Fruit fly (Drosophila melanogaster) whole organism, pupa: ENCODE results near the gene CG42445.
A peak's percentile ranks its signal among the peaks of the same experiment; 100 is the strongest.

Source experiments
- CG10348 ChIP-seq: fragments of 200-800 bp; sonication (Bioruptor generic); IDR thresholded peaks from 2 replicates; pipeline ENCODE4 v1.3.6; 2022; ENCODE audit warnings: missing biosample characterization, missing genetic modification characterization
- CG12605 ChIP-seq: fragments of 200-800 bp; sonication (Bioruptor generic); IDR thresholded peaks from 2 replicates; pipeline ENCODE4 v1.3.6; 2022; ENCODE audit warnings: missing biosample characterization, missing genetic modification characterization
- CG13204 ChIP-seq: fragments of 200-800 bp; sonication (Bioruptor generic); optimal IDR thresholded peaks from 2 replicates; lab custom pipeline; 2018; ENCODE audit warnings: missing biosample characterization, mild to moderate bottlenecking, missing genetic modification characterization, moderate library complexity
- CG14655 ChIP-seq: fragments of 200-800 bp; sonication (Bioruptor generic); optimal IDR thresholded peaks from 3 replicates; lab custom pipeline; 2017; ENCODE audit warnings: mild to moderate bottlenecking, missing biosample characterization, missing genetic modification reagents, missing genetic modification characterization
- CG15710 ChIP-seq: fragments of 200-800 bp; sonication (Bioruptor generic); optimal IDR thresholded peaks from 2 replicates; lab custom pipeline; 2018; ENCODE audit warnings: missing biosample characterization, mild to moderate bottlenecking, missing genetic modification characterization, moderate library complexity
- CG17806 ChIP-seq: fragments of 200-800 bp; sonication (Bioruptor generic); optimal IDR thresholded peaks from 2 replicates; lab custom pipeline; 2018; ENCODE audit warnings: missing biosample characterization, mild to moderate bottlenecking, missing genetic modification characterization, moderate library complexity
- CG32121 ChIP-seq: fragments of 200-800 bp; sonication (Bioruptor generic); IDR thresholded peaks from 2 replicates; pipeline ENCODE4 v1.3.6; 2022; ENCODE audit warnings: missing biosample characterization, missing genetic modification characterization
- CG34367 ChIP-seq: fragments of 200-800 bp; sonication (Bioruptor generic); optimal IDR thresholded peaks from 2 replicates; lab custom pipeline; 2018; ENCODE audit warnings: missing biosample characterization, mild to moderate bottlenecking, missing genetic modification characterization
- CG4496 ChIP-seq: fragments of 200-800 bp; sonication (Bioruptor generic); IDR thresholded peaks from 3 replicates; pipeline ENCODE4 v1.3.6; 2022; ENCODE audit warnings: missing biosample characterization, missing genetic modification characterization
- CG8159 ChIP-seq: fragments of 200-800 bp; sonication (Bioruptor generic); optimal IDR thresholded peaks from 3 replicates; lab custom pipeline; 2018; ENCODE audit warnings: missing biosample characterization, mild to moderate bottlenecking, missing genetic modification characterization, moderate library complexity
- CG8301 ChIP-seq: fragments of 200-800 bp; sonication (Bioruptor generic); optimal IDR thresholded peaks from 2 replicates; lab custom pipeline; 2018; ENCODE audit warnings: missing biosample characterization, mild to moderate bottlenecking, missing genetic modification characterization
- CG9948 ChIP-seq: fragments of 200-800 bp; sonication (Bioruptor generic); optimal IDR thresholded peaks from 2 replicates; lab custom pipeline; 2018; ENCODE audit warnings: missing biosample characterization, mild to moderate bottlenecking, missing genetic modification characterization, moderate library complexity
- D1 ChIP-seq: fragments of 200-800 bp; sonication (Bioruptor generic); optimal IDR thresholded peaks from 2 replicates; lab custom pipeline; 2018; ENCODE audit warnings: missing biosample characterization, mild to moderate bottlenecking, missing genetic modification characterization, moderate library complexity
- EcR ChIP-seq: fragments of 200-800 bp; sonication (Bioruptor generic); optimal IDR thresholded peaks from 3 replicates; lab custom pipeline; 2019; ENCODE audit warnings: missing biosample characterization, missing genetic modification characterization, mild to moderate bottlenecking, moderate library complexity, missing genetic modification reagents
- Ets98B ChIP-seq: fragments of 200-800 bp; sonication (Bioruptor generic); IDR thresholded peaks from 2 replicates; pipeline ENCODE4 v1.3.6; 2022; ENCODE audit warnings: missing biosample characterization, missing genetic modification characterization
- Pif1A ChIP-seq: fragments of 200-800 bp; sonication (Bioruptor generic); optimal IDR thresholded peaks from 3 replicates; lab custom pipeline; 2016; ENCODE audit warnings: missing biosample characterization, missing genetic modification characterization
- Pif1B ChIP-seq: fragments of 200-800 bp; sonication (Bioruptor generic); optimal IDR thresholded peaks from 3 replicates; lab custom pipeline; 2016; ENCODE audit warnings: missing biosample characterization, missing genetic modification characterization
- Snoo ChIP-seq: fragments of 200-800 bp; sonication (Bioruptor generic); optimal IDR thresholded peaks from 3 replicates; lab custom pipeline; 2017; ENCODE audit warnings: missing biosample characterization, mild to moderate bottlenecking, missing genetic modification characterization, inconsistent platforms
- fd96Ca ChIP-seq: fragments of 200-800 bp; sonication (Bioruptor generic); IDR thresholded peaks from 3 replicates; pipeline ENCODE4 v1.3.6; 2022; ENCODE audit warnings: missing biosample characterization, missing genetic modification characterization
- gl ChIP-seq: fragments of 200-800 bp; sonication (Bioruptor generic); optimal IDR thresholded peaks from 2 replicates; lab custom pipeline; 2018; ENCODE audit warnings: missing biosample characterization, mild to moderate bottlenecking, missing genetic modification characterization
- rn ChIP-seq: fragments of 200-800 bp; sonication (Bioruptor generic); IDR thresholded peaks from 2 replicates; pipeline ENCODE4 v1.3.6; 2022; ENCODE audit warnings: missing biosample characterization, missing genetic modification characterization

The CG42445 gene

DNA sequence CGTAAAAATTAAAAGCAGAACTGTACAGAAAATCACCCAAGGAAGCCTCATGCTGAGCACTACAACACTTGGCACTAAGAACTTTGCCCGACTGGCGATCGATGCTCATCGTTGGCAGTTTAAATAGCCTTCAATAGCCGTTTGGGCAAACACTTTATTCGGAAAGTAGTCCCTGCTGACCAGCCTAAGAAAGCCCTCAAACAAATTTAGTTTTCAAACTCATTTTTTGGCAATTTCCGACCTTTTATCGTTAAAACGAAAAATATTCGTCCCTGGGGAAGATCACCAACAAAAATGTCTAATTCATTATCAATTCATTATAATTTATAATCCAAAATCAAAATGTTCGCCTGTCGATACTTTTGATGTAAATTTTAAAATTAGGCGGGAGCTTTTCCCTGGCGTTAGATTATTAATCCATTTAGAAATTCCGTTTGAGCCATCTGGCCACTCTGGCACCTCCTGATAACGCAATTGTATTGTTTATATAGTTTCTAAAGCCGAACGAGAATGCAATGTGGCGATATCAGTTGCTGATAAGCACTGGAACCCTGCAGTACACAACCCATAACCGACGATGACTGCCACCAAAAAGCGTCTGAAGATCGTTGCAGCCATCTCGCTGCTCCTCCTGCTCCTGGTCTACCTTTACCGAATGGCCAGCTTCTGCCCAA lies 21.9 kb upstream of the CG42445 start, which contains the start of the genes mthl7 and Uxs:
TSS of gene mthl7 (minus strand) at position 51 of the 674 bp plus-strand sequence.
TSS of gene Uxs (plus strand) at position 460 of the 674 bp plus-strand sequence.
- TF ChIP-seq CG34367 (no peak), EcR (GFP tag; lab: Kevin White, UChicago) (no peak), CG15710 (tag; lab: Kevin White, UChicago) (no peak), fd96Ca (GFP tag; lab: Robert Waterston, UW) (no peak), Pif1A (GFP tag; lab: Kevin White, UChicago) (no peak), Snoo (tag; lab: Kevin White, UChicago) (no peak), Pif1B (GFP tag; lab: Kevin White, UChicago) (no peak)

DNA sequence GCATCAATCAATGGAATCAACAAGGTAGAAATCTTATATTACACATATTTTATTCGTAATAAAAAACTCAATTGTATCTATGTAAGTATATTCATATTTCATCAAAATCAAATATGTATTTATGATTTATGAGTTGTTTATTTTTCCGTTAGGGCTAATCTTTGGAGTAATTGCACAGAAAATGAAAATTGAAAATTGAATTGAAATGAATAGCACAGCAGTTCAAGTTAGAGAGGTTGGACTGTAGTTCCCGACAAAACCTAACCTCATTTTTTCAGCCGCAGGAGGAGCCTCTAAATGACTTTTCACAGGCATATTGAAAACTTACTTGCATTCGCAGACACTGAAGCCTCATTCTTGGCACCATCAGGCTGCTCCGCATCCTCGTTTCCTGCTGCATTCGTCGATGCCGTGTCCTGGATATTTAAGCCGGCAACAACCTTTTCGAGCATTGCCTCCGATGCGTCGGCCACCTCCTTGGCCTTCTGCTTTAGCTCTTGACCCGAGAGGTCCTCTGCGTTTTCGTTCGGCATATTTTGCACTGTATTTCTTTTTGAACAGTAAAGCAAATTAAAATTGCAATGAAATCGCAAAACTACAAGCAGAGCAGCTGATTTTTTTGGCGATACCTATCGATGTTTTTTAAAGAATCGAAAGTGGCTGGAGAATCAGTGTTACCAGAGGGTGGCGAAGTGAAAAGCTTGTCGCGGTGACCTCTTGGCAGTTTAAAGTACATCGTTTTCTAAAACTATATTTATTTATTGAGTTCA lies 19.3 kb upstream of the CG42445 start, which contains the start of gene Nmt:
TSS of gene Nmt (minus strand) at position 635 of the 770 bp plus-strand sequence.
- TF ChIP-seq D1 (tag; lab: Kevin White, UChicago): no peak
- TF ChIP-seq CG9948 (tag; lab: Kevin White, UChicago): peak; percentile 28
- TF ChIP-seq Ets98B (GFP tag; lab: Robert Waterston, UW): peak; percentile 42
- TF ChIP-seq CG15710 (tag; lab: Kevin White, UChicago): peak; percentile 19
- no peak for TF ChIP-seq CG34367
- TF ChIP-seq CG32121 (GFP tag; lab: Robert Waterston, UW): no peak
- TF ChIP-seq gl (tag; lab: Kevin White, UChicago): peak; percentile 3
- no peak for TF ChIP-seq CG14655
- TF ChIP-seq rn (GFP tag; lab: Robert Waterston, UW): no peak
- peak; percentile 24 for TF ChIP-seq Snoo (tag; lab: Kevin White, UChicago)
- peak; percentile 43 for TF ChIP-seq CG17806 (tag; lab: Kevin White, UChicago)
- TF ChIP-seq CG4496 (GFP tag; lab: Robert Waterston, UW): no peak
- peak; percentile 49 for TF ChIP-seq CG8301 (tag; lab: Kevin White, UChicago)
- peak; percentile 36 for TF ChIP-seq CG8159
- TF ChIP-seq CG10348 (GFP tag; lab: Robert Waterston, UW): no peak
- no peak for TF ChIP-seq Pif1B (GFP tag; lab: Kevin White, UChicago)
- TF ChIP-seq Pif1A (GFP tag; lab: Kevin White, UChicago): no peak
- TF ChIP-seq EcR (GFP tag; lab: Kevin White, UChicago): no peak

DNA sequence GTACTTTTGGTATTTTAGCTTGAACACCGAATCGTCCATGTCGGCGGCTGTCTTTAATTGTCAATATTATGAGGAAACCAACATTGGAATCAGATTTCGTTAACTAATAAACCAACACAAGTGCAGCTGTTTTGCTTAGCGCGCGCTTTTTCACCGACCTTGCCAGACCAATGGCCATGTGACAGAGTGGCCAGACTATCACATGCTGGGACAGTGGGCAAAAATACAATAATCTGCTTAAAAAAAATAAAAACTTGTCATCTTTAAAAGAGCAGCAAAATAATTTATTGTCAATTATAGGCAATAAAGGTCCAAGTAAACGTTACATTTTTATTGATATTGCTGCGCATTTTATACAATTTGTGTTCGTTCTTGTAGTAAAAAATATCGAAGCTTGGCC lies 17.1 kb upstream of the CG42445 start, which contains the start of gene RecQ4:
TSS of gene RecQ4 (minus strand) at position 161 of the 400 bp plus-strand sequence.
- TF ChIP-seq D1 (tag; lab: Kevin White, UChicago): no peak
- TF ChIP-seq fd96Ca (GFP tag; lab: Robert Waterston, UW): no peak
- TF ChIP-seq, all 21 proteins: peak for 0

DNA sequence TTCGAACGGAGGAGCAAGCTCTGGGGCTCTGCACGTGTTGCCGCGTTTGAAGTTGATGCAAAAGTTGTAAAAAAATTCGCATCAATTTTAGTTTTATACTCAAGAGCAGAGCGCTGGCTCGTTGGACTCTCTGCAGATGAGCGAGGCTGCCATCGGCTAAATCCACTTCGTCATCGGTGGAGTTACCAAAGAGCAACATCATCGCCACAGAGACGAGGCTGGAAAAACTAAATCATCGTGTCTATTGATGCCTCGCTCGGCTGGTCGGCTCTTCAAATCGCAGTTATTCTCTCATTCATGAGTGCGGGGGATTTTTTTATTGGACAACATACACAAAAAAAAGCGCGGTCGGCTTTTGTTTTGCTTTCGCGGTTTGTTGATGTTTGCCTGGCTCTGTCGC lies 6.7 kb upstream of the CG42445 start, which contains the start of gene CG13675:
TSS of gene CG13675 (minus strand) at position 83 of the 400 bp plus-strand sequence.
- peak; percentile 44; the same call in 1 of the 3 replicates for TF ChIP-seq CG4496 (GFP tag; lab: Robert Waterston, UW)
- TF ChIP-seq CG10348 (GFP tag; lab: Robert Waterston, UW): no peak
- no peak for TF ChIP-seq rn (GFP tag; lab: Robert Waterston, UW)
- no peak for TF ChIP-seq D1 (tag; lab: Kevin White, UChicago)
- TF ChIP-seq CG8159: no peak
- no peak for TF ChIP-seq Pif1B (GFP tag; lab: Kevin White, UChicago)

DNA sequence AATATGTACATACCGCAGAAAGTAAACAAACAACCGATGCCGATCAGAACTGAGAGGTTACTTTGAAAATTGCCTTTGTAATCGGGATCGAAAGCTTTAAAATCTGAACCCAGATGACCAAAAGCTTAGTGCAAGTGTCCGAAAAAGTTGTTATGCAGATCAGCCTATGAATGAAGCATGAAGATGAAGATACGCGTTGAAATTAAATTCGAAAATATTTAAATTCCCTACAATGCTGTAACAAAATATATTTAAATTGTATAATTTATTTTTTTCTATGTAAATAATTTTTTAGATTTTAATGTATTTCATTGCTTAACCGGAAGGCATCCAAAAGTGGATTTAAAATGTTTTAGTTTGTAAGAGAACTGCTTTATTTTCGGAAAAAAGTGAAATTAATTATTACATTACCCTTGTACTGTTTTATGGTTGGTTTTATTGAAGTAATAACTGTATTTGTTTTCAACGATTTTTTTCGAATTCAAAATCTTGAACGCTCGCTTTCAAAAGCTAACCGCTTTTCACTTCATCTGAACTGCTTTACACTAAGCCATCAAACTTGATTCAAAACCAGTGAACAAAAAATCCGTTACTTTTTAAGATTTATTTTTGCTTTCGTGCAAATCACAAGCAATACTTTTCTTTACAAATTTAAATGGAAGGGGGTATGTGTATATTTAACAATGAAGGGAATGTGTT lies 1.2 kb upstream of the CG42445 start, which contains the start of gene CG43886:
TSS of gene CG43886 (minus strand) at position 51 of the 699 bp plus-strand sequence.
- TF ChIP-seq EcR (GFP tag; lab: Kevin White, UChicago) (no peak), D1 (tag; lab: Kevin White, UChicago) (peak; percentile 14), Pif1A (GFP tag; lab: Kevin White, UChicago) (no peak), Ets98B (GFP tag; lab: Robert Waterston, UW) (no peak), CG8159 (no peak), CG8301 (tag; lab: Kevin White, UChicago) (no peak)

DNA sequence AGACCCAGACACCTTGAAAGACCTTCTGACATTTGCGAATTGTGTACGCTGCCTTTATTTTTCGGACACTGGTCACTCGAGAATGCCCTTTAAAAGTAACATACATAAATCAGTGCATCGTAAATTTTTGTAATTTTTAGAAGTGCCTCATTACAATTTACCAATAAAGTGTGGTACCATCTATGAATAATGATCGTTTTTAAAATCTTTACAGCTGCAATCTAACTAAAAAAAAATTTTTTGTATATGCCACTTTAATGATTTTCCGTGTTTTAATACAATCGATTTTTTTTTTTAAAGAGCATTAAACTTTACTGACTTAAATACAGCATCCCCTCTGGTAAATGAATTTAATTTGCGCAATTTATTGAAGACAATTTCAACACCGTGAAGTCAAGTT lies 1.6 kb downstream of the CG42445 start:
- no peak for TF ChIP-seq CG14655
- 0 out of 2 replicates have a peak, but pooled peaks have one; percentile 13 for TF ChIP-seq CG32121 (GFP tag; lab: Robert Waterston, UW)
- peak; percentile 48 for TF ChIP-seq EcR (GFP tag; lab: Kevin White, UChicago)
- no peak for TF ChIP-seq CG13204 (GFP tag; lab: Kevin White, UChicago)
- TF ChIP-seq CG4496 (GFP tag; lab: Robert Waterston, UW): no peak
- no peak for TF ChIP-seq D1 (tag; lab: Kevin White, UChicago)
- peak; percentile 5 for TF ChIP-seq CG8301 (tag; lab: Kevin White, UChicago)
- no peak for TF ChIP-seq gl (tag; lab: Kevin White, UChicago)
- TF ChIP-seq Ets98B (GFP tag; lab: Robert Waterston, UW): no peak
- no peak for TF ChIP-seq rn (GFP tag; lab: Robert Waterston, UW)
- TF ChIP-seq CG17806 (tag; lab: Kevin White, UChicago): peak; percentile 31
- TF ChIP-seq CG12605 (GFP tag; lab: Robert Waterston, UW): no peak
- TF ChIP-seq Pif1B (GFP tag; lab: Kevin White, UChicago): peak; percentile 46
- TF ChIP-seq Snoo (tag; lab: Kevin White, UChicago): peak; percentile 25
- peak; percentile 22 for TF ChIP-seq Pif1A (GFP tag; lab: Kevin White, UChicago)
- peak; percentile 68 for TF ChIP-seq CG15710 (tag; lab: Kevin White, UChicago)
- TF ChIP-seq fd96Ca (GFP tag; lab: Robert Waterston, UW): no peak
- peak; percentile 38 for TF ChIP-seq CG34367
- no peak for TF ChIP-seq CG9948 (tag; lab: Kevin White, UChicago)
- TF ChIP-seq CG8159: peak; percentile 62
- no peak for TF ChIP-seq CG10348 (GFP tag; lab: Robert Waterston, UW)
